Worm (Caenorhabditis elegans) whole organism, L2 larva: ENCODE data around the gene pfn-3.

Experiments
- C34F6.9 ChIP-seq: fragments of 150-350 bp; optimal IDR thresholded peaks from 2 replicates; lab custom pipeline; 2014; ENCODE audit warnings: missing biosample characterization, missing genetic modification characterization
- F13H6.1 ChIP-seq: sonication (generic microtip); optimal IDR thresholded peaks from 2 replicates; lab custom pipeline; 2016; ENCODE audit warnings: missing genetic modification characterization, missing compliant biosample characterization
- R02D3.7 ChIP-seq: fragments of 150-350 bp; optimal IDR thresholded peaks from 2 replicates; lab custom pipeline; 2014; ENCODE audit warnings: missing biosample characterization, missing genetic modification characterization
- Y55F3AM.14 ChIP-seq: fragments of 200-800 bp; sonication (Bioruptor generic); optimal IDR thresholded peaks from 2 replicates; lab custom pipeline; 2018; ENCODE audit warnings: mild to moderate bottlenecking, missing genetic modification characterization, missing compliant biosample characterization
- alr-1 ChIP-seq: fragments of 150-350 bp; optimal IDR thresholded peaks from 2 replicates; lab custom pipeline; 2014; ENCODE audit warnings: missing biosample characterization, missing genetic modification characterization
- blmp-1 ChIP-seq: sonication (generic microtip); optimal IDR thresholded peaks from 2 replicates; lab custom pipeline; 2017; ENCODE audit warnings: missing genetic modification characterization, mild to moderate bottlenecking, missing compliant biosample characterization, antibody characterized with exemption, moderate library complexity; ENCODE audit not compliant: insufficient read depth
- ceh-16 ChIP-seq: fragments of 150-350 bp; optimal IDR thresholded peaks from 2 replicates; lab custom pipeline; 2014; ENCODE audit warnings: missing biosample characterization, missing genetic modification characterization
- crh-2 ChIP-seq: sonication (generic microtip); optimal IDR thresholded peaks from 2 replicates; lab custom pipeline; 2017; ENCODE audit warnings: missing biosample characterization, missing genetic modification characterization
- dmd-4 ChIP-seq: sonication (generic microtip); optimal IDR thresholded peaks from 2 replicates; lab custom pipeline; 2017; ENCODE audit warnings: missing biosample characterization, missing genetic modification characterization
- elt-1 ChIP-seq: fragments of 150-350 bp; optimal IDR thresholded peaks from 2 replicates; lab custom pipeline; 2014; ENCODE audit warnings: missing biosample characterization, missing genetic modification characterization
- fos-1 ChIP-seq: fragments of 150-350 bp; optimal IDR thresholded peaks from 2 replicates; lab custom pipeline; 2014; ENCODE audit warnings: missing biosample characterization, missing genetic modification characterization
- gmeb-1 ChIP-seq: fragments of 150-350 bp; optimal IDR thresholded peaks from 2 replicates; lab custom pipeline; 2014; ENCODE audit warnings: missing biosample characterization, missing genetic modification characterization
- lin-39 ChIP-seq: fragments of 150-350 bp; optimal IDR thresholded peaks from 2 replicates; lab custom pipeline; 2014; ENCODE audit warnings: missing biosample characterization, missing genetic modification reagents, missing genetic modification characterization
- lsy-2 ChIP-seq, 2 experiments: fragments of 150-350 bp in 1 of 2; sonication (generic microtip) in 1 of 2; optimal IDR thresholded peaks; 2 replicates each; lab custom pipeline; 2014 to 2017; ENCODE audit warnings: missing biosample characterization in 2 of 2, missing genetic modification characterization in 2 of 2
- mab-5 ChIP-seq: fragments of 150-350 bp; optimal IDR thresholded peaks from 2 replicates; lab custom pipeline; 2014; ENCODE audit warnings: missing biosample characterization, missing genetic modification characterization
- nhr-10 ChIP-seq: sonication (generic microtip); optimal IDR thresholded peaks from 2 replicates; lab custom pipeline; 2017; ENCODE audit warnings: missing biosample characterization, missing genetic modification characterization
- nhr-129 ChIP-seq: fragments of 150-350 bp; optimal IDR thresholded peaks from 2 replicates; lab custom pipeline; 2014; ENCODE audit warnings: missing biosample characterization, missing genetic modification characterization
- nhr-237 ChIP-seq: fragments of 150-350 bp; optimal IDR thresholded peaks from 2 replicates; lab custom pipeline; 2014; ENCODE audit warnings: missing biosample characterization, missing genetic modification characterization
- nhr-6 ChIP-seq: fragments of 150-350 bp; optimal IDR thresholded peaks from 2 replicates; lab custom pipeline; 2014; ENCODE audit warnings: missing biosample characterization, missing genetic modification characterization
- nhr-77 ChIP-seq: fragments of 150-350 bp; optimal IDR thresholded peaks from 2 replicates; lab custom pipeline; 2014; ENCODE audit warnings: missing biosample characterization, missing genetic modification characterization
- skn-1 ChIP-seq: sonication (generic microtip); optimal IDR thresholded peaks from 2 replicates; lab custom pipeline; 2017; ENCODE audit warnings: missing biosample characterization, missing genetic modification characterization
- sma-3 ChIP-seq: sonication (generic microtip); optimal IDR thresholded peaks from 2 replicates; lab custom pipeline; 2016; ENCODE audit warnings: missing genetic modification reagents, missing genetic modification characterization, missing compliant biosample characterization
- sma-9 ChIP-seq, 2 experiments: fragments of 150-350 bp in 1 of 2; sonication (generic microtip) in 1 of 2; optimal IDR thresholded peaks; 2 replicates each; lab custom pipeline; 2014 to 2016; ENCODE audit warnings: missing genetic modification characterization in 2 of 2, mild to moderate bottlenecking in 1 of 2, missing biosample characterization in 1 of 2, missing compliant biosample characterization in 1 of 2, missing genetic modification reagents in 1 of 2, moderate library complexity in 1 of 2
- snpc-4 ChIP-seq: fragments of 150-350 bp; optimal IDR thresholded peaks from 2 replicates; lab custom pipeline; 2014; ENCODE audit warnings: missing biosample characterization, missing genetic modification characterization
- unc-55 ChIP-seq: fragments of 150-350 bp; sonication (generic microtip); optimal IDR thresholded peaks from 3 replicates; lab custom pipeline; 2014; ENCODE audit warnings: missing biosample characterization, missing genetic modification reagents, missing genetic modification characterization
- unc-62 ChIP-seq: fragments of 150-350 bp; optimal IDR thresholded peaks from 2 replicates; lab custom pipeline; 2014; ENCODE audit warnings: missing biosample characterization, missing genetic modification reagents, missing genetic modification characterization
- zag-1 ChIP-seq: fragments of 150-350 bp; optimal IDR thresholded peaks from 2 replicates; lab custom pipeline; 2014; ENCODE audit warnings: missing biosample characterization, missing genetic modification characterization
- ztf-11 ChIP-seq: sonication (generic microtip); optimal IDR thresholded peaks from 2 replicates; lab custom pipeline; 2017; ENCODE audit warnings: missing biosample characterization, missing genetic modification characterization
- ztf-4 ChIP-seq: fragments of 150-350 bp; optimal IDR thresholded peaks from 2 replicates; lab custom pipeline; 2014; ENCODE audit warnings: missing biosample characterization, missing genetic modification characterization

pfn-3 gene

ce11 chrX:1111603-1112002 lies 31.2 kb upstream of the pfn-3 start, which contains the start of gene C05D9.3:
C05D9.3 (plus strand) TSS chrX:1111903.
- TF ChIP-seq gmeb-1 (no peak), mab-5 (tag; lab: Kevin White, UChicago) (no peak), crh-2 (tag; lab: Kevin White, UChicago) (no peak), ztf-4 (tag; lab: Kevin White, UChicago) (no peak), lsy-2 (tag; optimal IDR thresholded peaks at IDR 0.05; lab: Kevin White, UChicago) (no peak), nhr-10 (tag; lab: Kevin White, UChicago) (no peak), zag-1 (tag; lab: Kevin White, UChicago) (no peak), nhr-237 (tag; lab: Kevin White, UChicago) (no peak), ceh-16 (tag; lab: Kevin White, UChicago) (no peak), C34F6.9 (tag; lab: Kevin White, UChicago) (no peak), nhr-6 (tag; lab: Kevin White, UChicago) (no peak), skn-1 (tag; lab: Kevin White, UChicago) (no peak), blmp-1 (no peak), snpc-4 (tag; lab: Kevin White, UChicago) (no peak), unc-55 (no peak), lin-39 (tag; lab: Kevin White, UChicago) (no peak)
- TF ChIP-seq, all 48 proteins: peak for 0

ce11 chrX:1110723-1111122 lies 30.3 kb upstream of the pfn-3 start:
- no peak for TF ChIP-seq nhr-77 (tag; lab: Kevin White, UChicago)
- peak; percentile 33 for TF ChIP-seq nhr-129 (tag; lab: Kevin White, UChicago)

DNA sequence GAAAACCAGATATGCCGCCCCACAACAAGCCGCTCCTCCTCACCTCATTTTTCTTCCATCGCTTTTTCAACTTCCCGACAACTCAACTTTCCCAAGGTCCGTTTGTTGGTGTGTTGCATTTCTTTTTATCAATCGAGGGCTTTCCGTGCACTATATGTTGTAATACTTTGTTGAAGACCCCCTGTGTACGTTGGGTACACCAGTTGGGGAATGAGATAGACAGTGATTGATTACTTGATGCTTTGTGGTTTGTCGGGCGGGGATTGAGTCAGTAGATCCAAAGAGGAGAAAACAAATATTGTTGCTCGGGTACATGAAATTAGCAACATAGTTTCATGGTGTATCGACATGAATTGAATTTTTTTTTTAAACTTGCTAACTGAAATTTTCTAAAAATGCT lies 28.4 kb upstream of the pfn-3 start:
- peak in 1 of 2 experiments; percentile 6 for TF ChIP-seq lsy-2 (tag; optimal IDR thresholded peaks at IDR 0.05; lab: Kevin White, UChicago)
- no peak for TF ChIP-seq dmd-4 (tag; lab: Kevin White, UChicago)
- TF ChIP-seq lin-39 (tag; lab: Kevin White, UChicago) = peak; percentile 50
- TF ChIP-seq sma-3 (GFP tag; lab: Kevin White, UChicago) = no peak
- TF ChIP-seq mab-5 (tag; lab: Kevin White, UChicago) = peak; percentile 52
- peak; percentile 16 for TF ChIP-seq unc-55
- TF ChIP-seq sma-9 (GFP tag; optimal IDR thresholded peaks at IDR 0.05; lab: Kevin White, UChicago) = peak; percentile 0
- TF ChIP-seq sma-9 (tag; optimal IDR thresholded peaks at IDR 0.05; lab: Kevin White, UChicago) = no peak
- peak; percentile 57 for TF ChIP-seq nhr-129 (tag; lab: Kevin White, UChicago)

- TF ChIP-seq nhr-237 (tag; lab: Kevin White, UChicago) (no peak), ztf-11 (tag; lab: Kevin White, UChicago) (no peak), unc-62 (no peak), elt-1 (tag; lab: Kevin White, UChicago) (no peak), nhr-10 (tag; lab: Kevin White, UChicago) (no peak), alr-1 (tag; lab: Kevin White, UChicago) (no peak), Y55F3AM.14 (GFP tag; lab: Kevin White, UChicago) (no peak)
- TF ChIP-seq, all 48 proteins: peak for 0
Observed at ce11 chrX:1107758-1108157, 27.3 kb upstream of the pfn-3 start, which contains the start of gene C05D9.4. C05D9.4 (plus strand) TSS chrX:1108058.

DNA sequence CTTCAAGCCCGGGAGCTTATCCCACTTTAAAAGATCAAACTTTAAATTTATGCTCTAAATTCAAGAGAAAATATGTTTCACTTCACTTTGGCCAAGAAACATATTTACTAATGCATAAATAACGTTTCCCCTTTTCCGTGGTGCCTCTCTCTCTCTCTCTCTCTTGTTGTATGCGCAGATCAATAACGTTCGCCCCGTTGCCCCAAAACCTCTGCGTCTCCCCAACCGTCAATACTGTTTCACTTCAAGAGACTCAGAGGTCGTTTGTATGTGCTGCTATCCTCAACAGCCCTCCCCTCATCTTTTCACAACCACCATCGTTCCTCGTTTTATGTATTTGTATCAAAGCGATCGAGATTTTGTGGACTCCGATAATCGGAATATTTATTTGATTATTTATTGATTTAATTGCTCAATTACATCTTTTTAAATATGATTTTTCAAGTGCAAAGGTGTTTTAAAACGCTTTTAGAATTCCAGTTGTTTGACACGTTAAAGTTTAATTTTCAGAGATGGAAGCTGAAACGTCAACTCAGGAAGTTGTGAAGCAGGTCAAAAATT lies 23.3 kb upstream of the pfn-3 start, which contains the start of gene ife-4:
ife-4 (plus strand) TSS at position 511 of the 561 bp plus-strand sequence.
- TF ChIP-seq crh-2 (tag; lab: Kevin White, UChicago) (peak; percentile 7), lsy-2 (tag; optimal IDR thresholded peaks at IDR 0.05; lab: Kevin White, UChicago) (peak in 1 of 2 experiments; percentile 51), F13H6.1 (tag; lab: Kevin White, UChicago) (peak; percentile 41), unc-55 (peak; percentile 63), mab-5 (tag; lab: Kevin White, UChicago) (peak; percentile 50), Y55F3AM.14 (GFP tag; lab: Kevin White, UChicago) (no peak), C34F6.9 (tag; lab: Kevin White, UChicago) (peak; percentile 70), nhr-129 (tag; lab: Kevin White, UChicago) (peak; percentile 29), snpc-4 (tag; lab: Kevin White, UChicago) (no peak), sma-9 (GFP tag; optimal IDR thresholded peaks at IDR 0.05; lab: Kevin White, UChicago) (peak; percentile 47), sma-9 (tag; optimal IDR thresholded peaks at IDR 0.05; lab: Kevin White, UChicago) (no peak), R02D3.7 (tag; lab: Kevin White, UChicago) (no peak), skn-1 (tag; lab: Kevin White, UChicago) (no peak), fos-1 (tag; lab: Kevin White, UChicago) (peak; percentile 6), zag-1 (tag; lab: Kevin White, UChicago) (peak; percentile 22)
